Fruit fly (Drosophila melanogaster): ENCODE measurements around the gene CG1288.

CG1288 gene

dm6 chr3R:7249460-7249859 lies 41.2 kb upstream of the CG1288 start, which contains the start of the genes CG1227 and Dtwd2 (continued):
- TF ChIP-seq ap (GFP tag; IDR thresholded peaks at IDR 0.05) (peak; percentile 88), gfzf (GFP tag; optimal IDR thresholded peaks at IDR 0.05) (peak; percentile 8), gsb (GFP tag; IDR thresholded peaks at IDR 0.05) (peak; percentile 81), Sry-β (GFP tag; optimal IDR thresholded peaks at IDR 0.05) (no peak), HmgD (GFP tag; optimal IDR thresholded peaks at IDR 0.05) (no peak), CG11504 (tag; optimal IDR thresholded peaks at IDR 0.05) (peak; percentile 91), en (GFP tag; optimal IDR thresholded peaks at IDR 0.05) (no peak), CG10462 (GFP tag; optimal IDR thresholded peaks at IDR 0.05) (peak; percentile 75), CrebB (tag; optimal IDR thresholded peaks at IDR 0.05) (peak; percentile 93), CG8089 (GFP tag; optimal IDR thresholded peaks at IDR 0.05) (peak; percentile 7), Drgx (GFP tag; IDR thresholded peaks at IDR 0.05) (peak; percentile 97), slou (GFP tag; optimal IDR thresholded peaks at IDR 0.05) (peak; percentile 23), CG15073 (GFP tag; optimal IDR thresholded peaks at IDR 0.05) (no peak), CG2202 (tag; optimal IDR thresholded peaks at IDR 0.05) (peak; percentile 84), CG13775 (GFP tag; optimal IDR thresholded peaks at IDR 0.05) (peak; percentile 87), Ets97D (GFP tag; optimal IDR thresholded peaks at IDR 0.05) (peak; percentile 32), CG3163 (GFP tag; optimal IDR thresholded peaks at IDR 0.05) (no peak), Bgb (GFP tag; IDR thresholded peaks at IDR 0.05; ENCODE audit: partially characterized antibody) (no peak), hbn (GFP tag; IDR thresholded peaks at IDR 0.05; ENCODE audit: partially characterized antibody) (no peak), danr (GFP tag; IDR thresholded peaks at IDR 0.05) (peak; percentile 56; the same call in 1 of the 2 replicates), CG11695 (GFP tag; IDR thresholded peaks at IDR 0.05) (peak; percentile 93), Nf-YC (tag; optimal IDR thresholded peaks at IDR 0.05) (no peak), CG8765 (GFP tag; IDR thresholded peaks at IDR 0.05) (peak; percentile 73; the same call in 1 of the 2 replicates), CG4707 (GFP tag; optimal IDR thresholded peaks at IDR 0.05) (peak; percentile 77), z (GFP tag; IDR thresholded peaks at IDR 0.05) (no peak), ATbp (GFP tag; optimal IDR thresholded peaks at IDR 0.05) (peak; percentile 83), CG17568 (GFP tag; optimal IDR thresholded peaks at IDR 0.05) (no peak), CG3838 (GFP tag; optimal IDR thresholded peaks at IDR 0.05) (peak; percentile 62), CG42726 (GFP tag; IDR thresholded peaks at IDR 0.05; ENCODE audit: partially characterized antibody) (no peak), Bteb2 (GFP tag; optimal IDR thresholded peaks at IDR 0.05) (peak; percentile 86), CG8944 (GFP tag; optimal IDR thresholded peaks at IDR 0.05) (no peak), cas (GFP tag; IDR thresholded peaks at IDR 0.05) (peak; percentile 83), Dip2 (GFP tag; IDR thresholded peaks at IDR 0.05) (no peak), Asciz (GFP tag; optimal IDR thresholded peaks at IDR 0.05) (peak; percentile 85), CG11093 (GFP tag; IDR thresholded peaks at IDR 0.05) (no peak), croc (GFP tag; conservative IDR thresholded peaks at IDR 0.05) (peak; percentile 63; the same call in 2 of the 3 replicates), Dll (GFP tag; IDR thresholded peaks at IDR 0.05; ENCODE audit: partially characterized antibody) (peak; percentile 36; the same call in 1 of the 4 replicates), trem (tag; optimal IDR thresholded peaks at IDR 0.05) (peak; percentile 90), CG4820 (GFP tag; optimal IDR thresholded peaks at IDR 0.05) (peak; percentile 95), Myb (GFP tag; optimal IDR thresholded peaks at IDR 0.05) (peak; percentile 8), dysf (GFP tag; IDR thresholded peaks at IDR 0.05) (peak; percentile 93), Blimp-1 (GFP tag; optimal IDR thresholded peaks at IDR 0.05) (peak; percentile 88), jing (GFP tag; optimal IDR thresholded peaks at IDR 0.05) (peak; percentile 50), gcm (GFP tag; optimal IDR thresholded peaks at IDR 0.05) (no peak), Ptx1 (GFP tag; IDR thresholded peaks at IDR 0.05) (peak; percentile 90), CG11085 (GFP tag; IDR thresholded peaks at IDR 0.05) (peak; percentile 46; the same call in 1 of the 2 replicates), CG12236 (GFP tag; optimal IDR thresholded peaks at IDR 0.05) (peak; percentile 42), CG10209 (GFP tag; optimal IDR thresholded peaks at IDR 0.05) (peak; percentile 87), pum (GFP tag; optimal IDR thresholded peaks at IDR 0.05) (peak; percentile 21), CG32532 (GFP tag; IDR thresholded peaks at IDR 0.05) (peak; percentile 95), Sox102F (GFP tag; optimal IDR thresholded peaks at IDR 0.05) (peak; percentile 94)

Measured in whole organism, embryonic.